Worm (Caenorhabditis elegans): ENCODE data around the gene rnp-5.
A peak's percentile ranks its signal among the peaks of the same experiment; 100 is the strongest.

ce11 chrIII:835713-836278 is 17.9 kb downstream of the rnp-5 start:
- TF ChIP-seq ama-1 (optimal IDR thresholded peaks at IDR 0.05) (peak; percentile 95), pha-4 (tag; optimal IDR thresholded peaks at IDR 0.05) (no peak), ceh-24 (tag; optimal IDR thresholded peaks at IDR 0.05) (peak; percentile 30), ceh-34 (tag; optimal IDR thresholded peaks at IDR 0.05) (no peak), ets-4 (tag; optimal IDR thresholded peaks at IDR 0.05) (no peak), elt-4 (tag; optimal IDR thresholded peaks at IDR 0.05) (no peak), pha-2 (tag; optimal IDR thresholded peaks at IDR 0.05) (peak; percentile 77), fkh-10 (GFP tag; optimal IDR thresholded peaks at IDR 0.05) (peak; percentile 28), ceh-30 (tag; optimal IDR thresholded peaks at IDR 0.05) (no peak)
